Fruit fly (Drosophila melanogaster): Measurements from ENCODE around the gene Cda5.

dm6 chr2L:106540-106939, 41.3 kb upstream of the Cda5 start, which contains the start of the genes Nhe1 and Sam-S:
- TF ChIP-seq insv (optimal IDR thresholded peaks at IDR 0.05) (no peak), Sin3A (optimal IDR thresholded peaks at IDR 0.05) (no peak), h (optimal IDR thresholded peaks at IDR 0.05) (no peak), psq (optimal IDR thresholded peaks at IDR 0.05) (no peak), ttk (optimal IDR thresholded peaks at IDR 0.05) (no peak)
